Fruit fly (Drosophila melanogaster) whole organism, embryonic: ENCODE results near the gene spn-B.

Experiments
- Aef1 ChIP-seq: fragments of 200-800 bp; sonication (Bioruptor generic); IDR thresholded peaks from 3 replicates; pipeline ENCODE4 v1.3.6; 2022; ENCODE audit warnings: missing biosample characterization, missing genetic modification characterization
- BEAF-32 ChIP-seq: fragments of 200-800 bp; sonication (Bioruptor generic); optimal IDR thresholded peaks from 3 replicates; lab custom pipeline; 2017; ENCODE audit warnings: missing biosample characterization, missing genetic modification characterization, mild to moderate bottlenecking, moderate library complexity, missing genetic modification reagents
- Blimp-1 ChIP-seq: fragments of 200-800 bp; sonication (Bioruptor generic); optimal IDR thresholded peaks from 3 replicates; lab custom pipeline; 2018; ENCODE audit warnings: missing biosample characterization, missing genetic modification characterization, mild to moderate bottlenecking, moderate library complexity, missing genetic modification reagents
- BtbVII ChIP-seq: fragments of 200-800 bp; sonication (Bioruptor generic); optimal IDR thresholded peaks from 3 replicates; lab custom pipeline; 2017; ENCODE audit warnings: missing biosample characterization, mild to moderate bottlenecking, missing genetic modification characterization
- CG10431 ChIP-seq: fragments of 200-800 bp; sonication (Bioruptor generic); optimal IDR thresholded peaks from 3 replicates; lab custom pipeline; 2018; ENCODE audit warnings: missing biosample characterization, mild to moderate bottlenecking, missing genetic modification characterization
- CG11093 ChIP-seq: fragments of 200-800 bp; sonication (Bioruptor generic); IDR thresholded peaks from 3 replicates; pipeline ENCODE4 v1.3.6; 2022; ENCODE audit warnings: missing biosample characterization, missing genetic modification characterization
- CG11695 ChIP-seq: fragments of 200-800 bp; sonication (Bioruptor generic); IDR thresholded peaks from 3 replicates; pipeline ENCODE4 v1.3.6; 2022; ENCODE audit warnings: missing biosample characterization, missing genetic modification characterization
- CG11723 ChIP-seq: fragments of 200-800 bp; sonication (Bioruptor generic); optimal IDR thresholded peaks from 2 replicates; lab custom pipeline; 2017; ENCODE audit warnings: missing biosample characterization, mild to moderate bottlenecking, missing genetic modification characterization
- CG12942 ChIP-seq: fragments of 200-800 bp; sonication (Bioruptor generic); optimal IDR thresholded peaks from 3 replicates; lab custom pipeline; 2016; ENCODE audit warnings: missing biosample characterization, missing genetic modification characterization
- CG13424 ChIP-seq: fragments of 200-800 bp; sonication (Bioruptor generic); optimal IDR thresholded peaks from 2 replicates; lab custom pipeline; 2019; ENCODE audit warnings: missing biosample characterization, mild to moderate bottlenecking, missing genetic modification characterization, moderate library complexity
- CG14965 ChIP-seq: fragments of 200-800 bp; sonication (Bioruptor generic); optimal IDR thresholded peaks from 2 replicates; lab custom pipeline; 2016; ENCODE audit warnings: missing biosample characterization, missing genetic modification characterization, borderline replicate concordance
- CG1647 ChIP-seq: fragments of 200-800 bp; sonication (Bioruptor generic); optimal IDR thresholded peaks from 3 replicates; lab custom pipeline; 2016; ENCODE audit warnings: missing biosample characterization, missing genetic modification characterization
- CG17186 ChIP-seq: fragments of 200-800 bp; sonication (Bioruptor generic); optimal IDR thresholded peaks from 3 replicates; lab custom pipeline; 2017; ENCODE audit warnings: missing biosample characterization, missing genetic modification reagents, missing genetic modification characterization
- CG18011 ChIP-seq: fragments of 200-800 bp; sonication (Bioruptor generic); optimal IDR thresholded peaks from 2 replicates; lab custom pipeline; 2017; ENCODE audit warnings: missing biosample characterization, missing genetic modification characterization, mild to moderate bottlenecking, moderate library complexity, missing genotype
- CG18476 ChIP-seq: fragments of 200-800 bp; sonication (Bioruptor generic); optimal IDR thresholded peaks from 2 replicates; lab custom pipeline; 2016; ENCODE audit warnings: missing biosample characterization, mild to moderate bottlenecking, missing genetic modification characterization
- CG2199 ChIP-seq: fragments of 200-800 bp; sonication (Bioruptor generic); IDR thresholded peaks from 3 replicates; pipeline ENCODE4 v1.3.6; 2022; ENCODE audit warnings: missing biosample characterization, missing genetic modification characterization
- CG2712 ChIP-seq: fragments of 200-800 bp; optimal IDR thresholded peaks from 3 replicates; lab custom pipeline; 2019; ENCODE audit warnings: missing biosample characterization, mild to moderate bottlenecking, missing genetic modification characterization, moderate library complexity
- CG2875 ChIP-seq: fragments of 200-800 bp; sonication (Bioruptor generic); optimal IDR thresholded peaks from 2 replicates; lab custom pipeline; 2017; ENCODE audit warnings: missing biosample characterization, mild to moderate bottlenecking, missing genetic modification characterization, missing genetic modification reagents
- CG34224 ChIP-seq: fragments of 200-800 bp; sonication (Bioruptor generic); IDR thresholded peaks from 3 replicates; pipeline ENCODE4 v1.3.6; 2022; ENCODE audit warnings: missing biosample characterization, missing genetic modification characterization; ENCODE audit not compliant: partially characterized antibody
- CG4730 ChIP-seq: fragments of 200-800 bp; sonication (Bioruptor generic); IDR thresholded peaks from 2 replicates; pipeline ENCODE4 v1.3.6; 2022; ENCODE audit warnings: missing biosample characterization, missing genetic modification characterization
- CG7556 ChIP-seq: fragments of 200-800 bp; sonication (Bioruptor generic); optimal IDR thresholded peaks from 2 replicates; lab custom pipeline; 2017; ENCODE audit warnings: missing biosample characterization, mild to moderate bottlenecking, missing genetic modification characterization
- CG7987 ChIP-seq: fragments of 200-800 bp; sonication (Bioruptor generic); optimal IDR thresholded peaks from 2 replicates; lab custom pipeline; 2018; ENCODE audit warnings: missing biosample characterization, mild to moderate bottlenecking, missing genetic modification characterization, moderate library complexity
- CG9609 ChIP-seq: fragments of 200-800 bp; sonication (Bioruptor generic); optimal IDR thresholded peaks from 3 replicates; lab custom pipeline; 2016; ENCODE audit warnings: missing biosample characterization, missing genetic modification characterization
- CG9932 ChIP-seq: fragments of 200-800 bp; sonication (Bioruptor generic); IDR thresholded peaks from 2 replicates; pipeline ENCODE4 v1.3.6; 2022; ENCODE audit warnings: missing biosample characterization, missing genetic modification characterization
- CTCF ChIP-seq: fragments of 200-800 bp; sonication (Bioruptor generic); optimal IDR thresholded peaks from 2 replicates; lab custom pipeline; 2017; ENCODE audit warnings: missing biosample characterization, mild to moderate bottlenecking, missing genetic modification characterization, moderate library complexity
- CoRest ChIP-seq: fragments of 200-800 bp; sonication (Bioruptor generic); optimal IDR thresholded peaks from 3 replicates; lab custom pipeline; 2018; ENCODE audit warnings: missing biosample characterization, mild to moderate bottlenecking, missing genetic modification characterization, moderate library complexity
- Dp ChIP-seq: fragments of 200-800 bp; sonication (Bioruptor generic); optimal IDR thresholded peaks from 2 replicates; lab custom pipeline; 2018; ENCODE audit warnings: missing biosample characterization, mild to moderate bottlenecking, missing genetic modification characterization, moderate library complexity
- HLH3B ChIP-seq: fragments of 200-800 bp; sonication (Bioruptor generic); IDR thresholded peaks from 2 replicates; pipeline ENCODE4 v1.3.6; 2022; ENCODE audit warnings: missing biosample characterization, missing genetic modification characterization
- Kr ChIP-seq: fragments of 200-800 bp; sonication (Bioruptor generic); optimal IDR thresholded peaks from 2 replicates; lab custom pipeline; 2017; ENCODE audit warnings: missing biosample characterization, mild to moderate bottlenecking, missing genetic modification characterization
- NK7.1 ChIP-seq: fragments of 200-800 bp; sonication (Bioruptor generic); optimal IDR thresholded peaks from 3 replicates; lab custom pipeline; 2016; ENCODE audit warnings: missing biosample characterization, missing genetic modification characterization
- Sox102F ChIP-seq: fragments of 200-800 bp; sonication (Bioruptor generic); optimal IDR thresholded peaks from 2 replicates; lab custom pipeline; 2018; ENCODE audit warnings: missing biosample characterization, mild to moderate bottlenecking, missing genetic modification characterization, moderate library complexity
- Trl ChIP-seq, 3 experiments: fragments of >200 bp in 2 of 3; fragments of 200-800 bp in 1 of 3; sonication (Bioruptor generic) in 1 of 3; optimal IDR thresholded peaks; 2 replicates in 1 of 3; 3 replicates in 2 of 3; lab custom pipeline; 2016 to 2017; ENCODE audit warnings: missing biosample characterization in 1 of 3, missing genetic modification characterization in 1 of 3
- ase ChIP-seq: fragments of 200-800 bp; sonication (Bioruptor generic); IDR thresholded peaks from 3 replicates; pipeline ENCODE4 v1.3.6; 2022; ENCODE audit warnings: missing biosample characterization, missing genetic modification characterization
- caup ChIP-seq: fragments of 200-800 bp; sonication (Bioruptor generic); optimal IDR thresholded peaks from 3 replicates; lab custom pipeline; 2017; ENCODE audit warnings: missing biosample characterization, mild to moderate bottlenecking, missing genetic modification characterization, moderate library complexity; ENCODE audit not compliant: severe bottlenecking
- dm ChIP-seq: fragments of 200-800 bp; sonication (Bioruptor generic); optimal IDR thresholded peaks from 3 replicates; lab custom pipeline; 2016; ENCODE audit warnings: missing biosample characterization, missing genetic modification characterization
- gfzf ChIP-seq: fragments of 200-800 bp; sonication (Bioruptor generic); optimal IDR thresholded peaks from 2 replicates; lab custom pipeline; 2016; ENCODE audit warnings: missing biosample characterization, mild to moderate bottlenecking, missing genetic modification characterization, moderate library complexity
- ham ChIP-seq: fragments of 200-800 bp; sonication (Bioruptor generic); IDR thresholded peaks from 2 replicates; pipeline ENCODE4 v1.3.6; 2022; ENCODE audit warnings: missing biosample characterization, missing genetic modification characterization
- ind ChIP-seq: fragments of 200-800 bp; sonication (Bioruptor generic); optimal IDR thresholded peaks from 3 replicates; lab custom pipeline; 2016; ENCODE audit warnings: missing biosample characterization, missing genetic modification characterization
- kah ChIP-seq: fragments of 200-800 bp; sonication (Bioruptor generic); optimal IDR thresholded peaks from 2 replicates; lab custom pipeline; 2018; ENCODE audit warnings: missing biosample characterization, mild to moderate bottlenecking, missing genetic modification characterization
- luna ChIP-seq: fragments of 200-800 bp; sonication (Bioruptor generic); optimal IDR thresholded peaks from 2 replicates; lab custom pipeline; 2016; ENCODE audit warnings: missing biosample characterization, missing genetic modification characterization
- mirr ChIP-seq: fragments of 200-800 bp; sonication (Bioruptor generic); optimal IDR thresholded peaks from 3 replicates; lab custom pipeline; 2018; ENCODE audit warnings: missing biosample characterization, mild to moderate bottlenecking, missing genetic modification characterization
- nerfin-1 ChIP-seq: fragments of 200-800 bp; sonication (Bioruptor generic); optimal IDR thresholded peaks from 3 replicates; lab custom pipeline; 2019; ENCODE audit warnings: missing biosample characterization, mild to moderate bottlenecking, missing genetic modification characterization, moderate library complexity
- org-1 ChIP-seq: fragments of 200-800 bp; sonication (Bioruptor generic); optimal IDR thresholded peaks from 2 replicates; lab custom pipeline; 2017; ENCODE audit warnings: missing biosample characterization, missing genetic modification characterization
- pb ChIP-seq: fragments of 200-800 bp; sonication (Bioruptor generic); optimal IDR thresholded peaks from 3 replicates; lab custom pipeline; 2016; ENCODE audit warnings: missing biosample characterization, missing genetic modification characterization
- pita ChIP-seq: fragments of 200-800 bp; sonication (Bioruptor generic); optimal IDR thresholded peaks from 2 replicates; lab custom pipeline; 2017; ENCODE audit warnings: missing biosample characterization, mild to moderate bottlenecking, missing genetic modification characterization
- prd ChIP-seq, 3 experiments: fragments of >200 bp in 2 of 3; fragments of 200-800 bp in 1 of 3; sonication (Bioruptor generic) in 1 of 3; optimal IDR thresholded peaks in 2 of 3; IDR thresholded peaks in 1 of 3; 2 replicates in 2 of 3; 3 replicates in 1 of 3; pipeline versions ENCODE4 v1.3.6 to Lab custom; 2017 to 2022; ENCODE audit warnings: missing biosample characterization in 1 of 3, missing genetic modification characterization in 1 of 3
- tin ChIP-seq: fragments of 200-800 bp; sonication (Bioruptor generic); optimal IDR thresholded peaks from 3 replicates; lab custom pipeline; 2016; ENCODE audit warnings: missing biosample characterization, missing genetic modification characterization
- vfl ChIP-seq: fragments of 200-800 bp; sonication (Bioruptor generic); optimal IDR thresholded peaks from 2 replicates; lab custom pipeline; 2016; ENCODE audit warnings: missing biosample characterization, missing genetic modification characterization
- zfh1 ChIP-seq: fragments of 200-800 bp; sonication (Bioruptor generic); IDR thresholded peaks from 3 replicates; pipeline ENCODE4 v1.3.6; 2022; ENCODE audit warnings: missing biosample characterization, missing genetic modification characterization

spn-B gene

DNA sequence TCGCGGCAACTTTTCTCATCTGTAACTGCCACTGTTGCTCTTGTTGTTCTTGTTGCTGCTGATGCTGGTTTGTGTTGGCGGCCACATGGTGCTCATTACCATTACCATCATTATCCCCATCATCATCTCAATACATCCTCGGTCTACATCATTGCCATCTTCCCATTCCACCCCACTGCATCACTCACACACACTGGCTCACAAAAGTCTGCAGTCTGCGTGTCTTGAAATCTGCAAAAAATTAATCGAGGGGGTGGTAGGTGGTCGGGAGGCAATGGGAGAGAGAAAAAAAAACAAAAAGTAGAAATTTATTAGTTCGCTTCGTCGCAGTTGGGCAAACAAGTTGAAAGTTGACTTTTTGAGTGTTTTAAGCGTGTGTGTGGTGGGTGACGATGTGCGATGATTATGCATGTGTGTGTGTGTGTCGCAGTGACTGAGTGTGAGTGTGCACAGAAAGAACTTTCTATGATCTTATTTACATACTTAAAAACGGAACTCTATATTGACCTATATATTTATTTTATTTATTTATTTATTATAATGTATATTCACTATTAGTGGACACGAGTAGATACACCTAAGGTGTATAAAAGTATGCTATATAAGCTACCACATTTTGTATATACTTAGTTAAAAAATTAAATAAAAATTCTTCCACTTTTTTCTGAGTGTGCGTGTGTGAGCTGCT is 48.4 kb upstream of the spn-B start (continued):
- no peak for TF ChIP-seq dm (GFP tag; lab: Kevin White, UChicago)
- TF ChIP-seq kah (GFP tag; lab: Kevin White, UChicago) = no peak
- TF ChIP-seq nerfin-1 (tag; lab: Kevin White, UChicago) = no peak
- TF ChIP-seq org-1 (GFP tag; lab: Kevin White, UChicago) = no peak
- no peak for TF ChIP-seq CG14965
- TF ChIP-seq Sox102F (GFP tag; lab: Kevin White, UChicago) = peak; percentile 43
- TF ChIP-seq tin = no peak
- no peak for TF ChIP-seq ase
- TF ChIP-seq CG2199 (GFP tag; lab: Robert Waterston, UW) = no peak
- TF ChIP-seq Kr (GFP tag; lab: Kevin White, UChicago) = no peak
- no peak for TF ChIP-seq prd (optimal IDR thresholded peaks at IDR 0.05; lab: Kevin White, UChicago)
- TF ChIP-seq prd (GFP tag; IDR thresholded peaks at IDR 0.05; lab: Robert Waterston, UW) = no peak; the same call in 2 of the 3 replicates
- no peak for TF ChIP-seq CG9932
- no peak for TF ChIP-seq pita (GFP tag; lab: Kevin White, UChicago)
- TF ChIP-seq Blimp-1 = peak; percentile 55
- TF ChIP-seq CG7556 (GFP tag; lab: Kevin White, UChicago) = peak; percentile 20
- TF ChIP-seq CG11093 (GFP tag; lab: Robert Waterston, UW) = no peak
- no peak for TF ChIP-seq CG4730 (GFP tag; lab: Robert Waterston, UW)
- no peak for TF ChIP-seq BtbVII (GFP tag; lab: Kevin White, UChicago)
- TF ChIP-seq gfzf (GFP tag; lab: Kevin White, UChicago) = no peak
- no peak for TF ChIP-seq Aef1
- no peak for TF ChIP-seq CG34224 (GFP tag; lab: Robert Waterston, UW)
- TF ChIP-seq CG10431 = no peak
- no peak for TF ChIP-seq CG7987 (GFP tag; lab: Kevin White, UChicago)
- no peak for TF ChIP-seq pb
- TF ChIP-seq CG18011 = no peak
- TF ChIP-seq vfl (GFP tag; lab: Kevin White, UChicago) = no peak
- TF ChIP-seq NK7.1 (GFP tag; lab: Kevin White, UChicago) = no peak
- TF ChIP-seq CG17186 = no peak
- TF ChIP-seq Trl (optimal IDR thresholded peaks at IDR 0.05; lab: Kevin White, UChicago) = no peak
- no peak for TF ChIP-seq Trl (GFP tag; optimal IDR thresholded peaks at IDR 0.05; lab: Kevin White, UChicago)
- peak; percentile 13 for TF ChIP-seq caup (GFP tag; lab: Kevin White, UChicago)
- no peak for TF ChIP-seq CG1647
- TF ChIP-seq CG11723 (GFP tag; lab: Kevin White, UChicago) = no peak
- no peak for TF ChIP-seq zfh1 (GFP tag; lab: Robert Waterston, UW)
- TF ChIP-seq ham (GFP tag; lab: Robert Waterston, UW) = no peak
- TF ChIP-seq mirr (GFP tag; lab: Kevin White, UChicago) = no peak
- TF ChIP-seq CG11695 = 0 out of 3 replicates have a peak, but pooled peaks have one; percentile 33
- TF ChIP-seq CG13424 (tag; lab: Kevin White, UChicago) = peak; percentile 35
- TF ChIP-seq CoRest (tag; lab: Kevin White, UChicago) = peak; percentile 47
- no peak for TF ChIP-seq CG12942 (GFP tag; lab: Kevin White, UChicago)
- TF ChIP-seq luna = no peak
- TF ChIP-seq ind (GFP tag; lab: Kevin White, UChicago) = no peak
- TF ChIP-seq HLH3B = 0 out of 2 replicates have a peak, but pooled peaks have one; percentile 18
- no peak for TF ChIP-seq Dp (GFP tag; lab: Kevin White, UChicago)
- peak; percentile 18 for TF ChIP-seq CG2875 (GFP tag; lab: Kevin White, UChicago)
- TF ChIP-seq CG2712 = peak; percentile 58
- TF ChIP-seq CG9609 (GFP tag; lab: Kevin White, UChicago) = no peak
- no peak for TF ChIP-seq CTCF (GFP tag; lab: Kevin White, UChicago)
- TF ChIP-seq CG18476 = no peak
- TF ChIP-seq BEAF-32 = no peak
